Fruit fly (Drosophila melanogaster): Measurements from ENCODE around the gene CG32313.

The CG32313 gene

dm6 chr3L:1502086-1502893 lies 43.3 kb downstream of the CG32313 start, which contains the start of the genes hfp and Psa:
Gene hfp, minus strand, starts transcription at chr3L:1502590.
Gene Psa, plus strand, starts transcription at chr3L:1502843.
- TF ChIP-seq CG17801 (GFP tag; optimal IDR thresholded peaks at IDR 0.05; ENCODE audit: partially characterized antibody) = peak; percentile 31

DNA sequence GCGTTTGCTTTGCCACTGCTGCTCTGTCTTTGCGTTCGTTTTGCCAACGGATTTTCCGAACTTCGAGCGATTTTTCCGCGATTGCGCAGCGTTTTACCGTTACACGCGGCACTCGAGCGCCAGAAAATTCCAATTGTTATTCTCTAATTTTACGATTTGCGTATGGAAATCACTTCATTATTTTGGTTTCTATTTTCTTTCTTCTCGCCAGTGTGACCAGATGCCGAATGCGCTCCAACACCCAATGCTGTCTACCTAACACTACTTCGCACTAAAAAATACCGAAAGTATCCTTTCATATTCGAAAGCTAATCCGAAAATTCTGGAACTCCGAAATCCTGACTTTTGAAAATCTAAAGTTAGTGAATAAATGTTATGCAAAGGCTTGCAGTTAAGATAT lies 49.1 kb downstream of the CG32313 start, which contains the start of gene CG12084:
CG12084 (minus strand) TSS at position 236 of the 400 bp plus-strand sequence.
- no peak for TF ChIP-seq CG17801 (GFP tag; optimal IDR thresholded peaks at IDR 0.05; ENCODE audit: partially characterized antibody)

DNA sequence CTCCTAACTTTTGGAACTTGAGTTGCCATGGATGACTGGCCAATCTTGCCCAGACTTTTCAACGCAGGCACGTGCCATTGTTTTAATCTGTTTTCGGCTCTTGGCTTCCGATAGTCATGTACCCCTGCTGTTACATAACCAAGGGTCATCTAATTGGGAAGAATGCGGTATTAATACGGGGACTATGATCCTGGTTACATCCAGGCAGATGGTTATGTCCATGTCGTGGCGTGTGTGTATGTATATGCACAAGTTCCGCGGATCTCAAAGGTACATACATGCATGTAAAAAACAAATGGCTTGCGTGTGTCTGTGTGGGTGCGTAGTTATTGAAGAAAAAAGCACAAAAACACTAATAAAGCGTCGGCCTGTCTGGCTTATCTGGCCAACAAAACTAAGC lies 49.7 kb downstream of the CG32313 start:
- TF ChIP-seq CG17801 (GFP tag; optimal IDR thresholded peaks at IDR 0.05; ENCODE audit: partially characterized antibody) = no peak

Measured in ovary, adult (tissue).